Worm (Caenorhabditis elegans): ENCODE data around the gene ckb-3.

DNA sequence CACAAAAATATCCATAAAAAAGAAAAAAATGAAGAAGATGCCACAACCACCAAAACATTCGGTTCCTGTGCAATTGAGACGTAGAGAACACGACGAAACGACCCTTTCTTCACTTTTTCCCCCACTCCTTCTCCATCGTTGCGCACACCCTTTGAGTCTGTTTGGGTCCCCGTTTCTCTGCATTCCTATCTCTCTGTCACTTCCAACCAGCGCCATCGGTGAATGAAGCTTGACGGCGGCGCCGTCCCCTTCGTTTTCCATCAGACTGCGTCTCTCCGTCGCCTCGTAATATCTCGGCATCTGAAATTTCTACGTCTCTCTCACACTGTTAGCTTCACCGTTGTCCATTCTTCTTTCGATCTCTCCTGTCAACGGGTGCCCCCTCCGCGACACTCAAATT lies 35.1 kb upstream of the ckb-3 start:
- TF ChIP-seq lsy-2 (tag; optimal IDR thresholded peaks at IDR 0.05) (peak in 1 of 2 experiments; percentile 46), ets-5 (GFP tag; IDR thresholded peaks at IDR 0.05) (no peak), C34B4.2 (tag; optimal IDR thresholded peaks at IDR 0.05) (no peak), jun-1 (tag; optimal IDR thresholded peaks at IDR 0.05) (peak; percentile 41), pax-3 (tag; optimal IDR thresholded peaks at IDR 0.05) (no peak), ceh-82 (tag; optimal IDR thresholded peaks at IDR 0.05) (peak in 2 of 3 experiments; percentile 36 to 41), ama-1 (optimal IDR thresholded peaks at IDR 0.05) (no peak), aha-1 (tag; optimal IDR thresholded peaks at IDR 0.05) (no peak), pqm-1 (tag; optimal IDR thresholded peaks at IDR 0.05) (no peak), lin-39 (tag; optimal IDR thresholded peaks at IDR 0.05) (no peak), nhr-28 (tag; optimal IDR thresholded peaks at IDR 0.05) (no peak), tbx-2 (tag; optimal IDR thresholded peaks at IDR 0.05) (no peak), fkh-10 (GFP tag; optimal IDR thresholded peaks at IDR 0.05) (no peak)

All from whole organism, L1 larva.